Fruit fly (Drosophila melanogaster) whole organism, adult: ENCODE results near the gene CG3655.

Source experiments
- CG12768 ChIP-seq: fragments of 200-800 bp; sonication (Bioruptor generic); optimal IDR thresholded peaks from 2 replicates; lab custom pipeline; 2017; ENCODE audit warnings: missing biosample characterization, missing genetic modification characterization, mild to moderate bottlenecking, moderate library complexity, missing genetic modification reagents
- CG14711 ChIP-seq: fragments of 200-800 bp; sonication (Bioruptor generic); optimal IDR thresholded peaks from 2 replicates; lab custom pipeline; 2018; ENCODE audit warnings: missing biosample characterization, mild to moderate bottlenecking, missing genetic modification characterization, moderate library complexity
- CG1620 ChIP-seq: fragments of 200-800 bp; sonication (Bioruptor generic); optimal IDR thresholded peaks from 2 replicates; lab custom pipeline; 2016; ENCODE audit warnings: missing biosample characterization, missing genetic modification characterization
- CG33017 ChIP-seq: fragments of 200-800 bp; sonication (Bioruptor generic); optimal IDR thresholded peaks from 2 replicates; lab custom pipeline; 2018; ENCODE audit warnings: missing biosample characterization, mild to moderate bottlenecking, missing genetic modification characterization, moderate library complexity
- CG5204 ChIP-seq: fragments of 200-800 bp; sonication (Bioruptor generic); optimal IDR thresholded peaks from 2 replicates; lab custom pipeline; 2016; ENCODE audit warnings: missing biosample characterization, missing genetic modification characterization
- CG7045 ChIP-seq: fragments of 200-800 bp; sonication (Bioruptor generic); optimal IDR thresholded peaks from 2 replicates; lab custom pipeline; 2017; ENCODE audit warnings: missing biosample characterization, mild to moderate bottlenecking, missing genetic modification characterization
- CG7101 ChIP-seq: fragments of 200-800 bp; sonication (Bioruptor generic); optimal IDR thresholded peaks from 2 replicates; lab custom pipeline; 2018; ENCODE audit warnings: missing biosample characterization, mild to moderate bottlenecking, missing genetic modification characterization, moderate library complexity
- Clk ChIP-seq: fragments of 200-800 bp; sonication (Bioruptor generic); optimal IDR thresholded peaks from 2 replicates; lab custom pipeline; 2017; ENCODE audit warnings: missing biosample characterization, missing genetic modification characterization
- Mnt ChIP-seq: fragments of 200-800 bp; sonication (Bioruptor generic); optimal IDR thresholded peaks from 2 replicates; lab custom pipeline; 2016; ENCODE audit warnings: missing biosample characterization, mild to moderate bottlenecking, missing genetic modification characterization
- ovo ChIP-seq: fragments of 200-800 bp; sonication (Bioruptor generic); optimal IDR thresholded peaks from 2 replicates; lab custom pipeline; 2016; ENCODE audit warnings: missing biosample characterization, missing genetic modification characterization
- pad ChIP-seq: fragments of 200-800 bp; sonication (Bioruptor generic); optimal IDR thresholded peaks from 3 replicates; lab custom pipeline; 2017; ENCODE audit warnings: missing biosample characterization, missing genetic modification characterization, mild to moderate bottlenecking, moderate library complexity, missing genetic modification reagents
- toe ChIP-seq: fragments of 200-800 bp; sonication (Bioruptor generic); optimal IDR thresholded peaks from 2 replicates; lab custom pipeline; 2016; ENCODE audit warnings: missing biosample characterization, missing genetic modification characterization

dm6 chrX:1184478-1184877 is 49.8 kb upstream of the CG3655 start, which contains the start of gene CG14626:
- no peak for TF ChIP-seq CG1620
- no peak for TF ChIP-seq Mnt (GFP tag; lab: Kevin White, UChicago)
- no peak for TF ChIP-seq Clk (GFP tag; lab: Kevin White, UChicago)
- TF ChIP-seq CG33017 (tag; lab: Kevin White, UChicago), result no peak
- TF ChIP-seq CG5204 (GFP tag; lab: Kevin White, UChicago), result no peak
- no peak for TF ChIP-seq CG14711 (tag; lab: Kevin White, UChicago)
- no peak for TF ChIP-seq CG7101 (tag; lab: Kevin White, UChicago)
- TF ChIP-seq pad (GFP tag; lab: Kevin White, UChicago), result no peak
- TF ChIP-seq ovo (GFP tag; lab: Kevin White, UChicago), result no peak
- no peak for TF ChIP-seq toe (GFP tag; lab: Kevin White, UChicago)
- no peak for TF ChIP-seq CG7045
- no peak for TF ChIP-seq CG12768 (GFP tag; lab: Kevin White, UChicago)
